Fruit fly (Drosophila melanogaster): ENCODE data around the gene CCT2.
A peak's percentile ranks its signal among the peaks of the same experiment; 100 is the strongest.

DNA sequence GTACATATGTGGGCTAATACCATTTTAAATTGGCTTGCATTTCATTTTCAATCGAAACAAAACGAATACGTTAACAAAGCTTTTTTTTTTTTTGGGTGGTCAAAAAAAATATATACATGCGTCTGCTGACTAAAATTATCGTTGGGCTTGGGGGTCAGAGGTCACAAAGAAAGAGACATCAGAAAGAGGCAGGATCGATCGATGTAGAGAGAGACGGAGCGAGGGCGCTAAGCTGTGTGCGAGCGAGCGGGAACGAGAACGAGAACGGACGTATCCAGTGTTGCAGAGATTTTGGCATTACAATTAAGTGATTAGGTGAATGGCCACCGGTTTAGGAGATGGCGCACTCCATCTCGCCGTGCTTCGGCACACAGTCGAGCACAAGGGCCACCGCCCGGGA is 4.6 kb downstream of the CCT2 start:
- TF ChIP-seq CG7372 (GFP tag; IDR thresholded peaks at IDR 0.05) (no peak), shn (GFP tag; optimal IDR thresholded peaks at IDR 0.05) (no peak), Lhr (GFP tag; optimal IDR thresholded peaks at IDR 0.05) (no peak), BtbVII (GFP tag; optimal IDR thresholded peaks at IDR 0.05) (no peak), CG1832 (GFP tag; optimal IDR thresholded peaks at IDR 0.05) (peak; percentile 65), CG11456 (GFP tag; IDR thresholded peaks at IDR 0.05) (no peak), HLH54F (GFP tag; optimal IDR thresholded peaks at IDR 0.05) (no peak)
